Fruit fly (Drosophila melanogaster) whole organism, prepupa: Measurements from ENCODE around the gene CG13082.

Experiments
- Blimp-1 ChIP-seq: fragments of 200-800 bp; sonication (Bioruptor generic); optimal IDR thresholded peaks from 3 replicates; lab custom pipeline; 2017; ENCODE audit warnings: missing biosample characterization, missing genetic modification characterization, mild to moderate bottlenecking, moderate library complexity, missing genetic modification reagents
- CG10631 ChIP-seq: fragments of 200-800 bp; sonication (Bioruptor generic); optimal IDR thresholded peaks from 2 replicates; lab custom pipeline; 2016; ENCODE audit warnings: missing biosample characterization, missing genetic modification characterization
- CG10669 ChIP-seq: fragments of 200-800 bp; sonication (Bioruptor generic); optimal IDR thresholded peaks from 3 replicates; lab custom pipeline; 2018; ENCODE audit warnings: missing biosample characterization, mild to moderate bottlenecking, missing genetic modification characterization, moderate library complexity
- CG11762 ChIP-seq: fragments of 200-800 bp; sonication (Bioruptor generic); optimal IDR thresholded peaks from 3 replicates; lab custom pipeline; 2016; ENCODE audit warnings: missing biosample characterization, missing genetic modification characterization; ENCODE audit not compliant: insufficient read depth
- CG15336 ChIP-seq: fragments of 200-800 bp; sonication (Bioruptor generic); IDR thresholded peaks from 2 replicates; pipeline ENCODE4 v1.3.6; 2022; ENCODE audit warnings: missing biosample characterization, missing genetic modification characterization
- CG1621 ChIP-seq: fragments of 200-800 bp; sonication (Bioruptor generic); optimal IDR thresholded peaks from 3 replicates; lab custom pipeline; 2018; ENCODE audit warnings: missing biosample characterization, mild to moderate bottlenecking, missing genetic modification characterization
- CG16779 ChIP-seq: fragments of 200-800 bp; sonication (Bioruptor generic); optimal IDR thresholded peaks from 3 replicates; lab custom pipeline; 2017; ENCODE audit warnings: missing biosample characterization, mild to moderate bottlenecking, missing genetic modification characterization
- CG3032 ChIP-seq: fragments of 200-800 bp; optimal IDR thresholded peaks from 2 replicates; lab custom pipeline; 2019; ENCODE audit warnings: missing biosample characterization, mild to moderate bottlenecking, missing genetic modification characterization, moderate library complexity
- CG31627 ChIP-seq: fragments of 200-800 bp; sonication (Bioruptor generic); optimal IDR thresholded peaks from 3 replicates; lab custom pipeline; 2016; ENCODE audit warnings: missing biosample characterization, missing genetic modification characterization
- CG34406 ChIP-seq: fragments of 200-800 bp; sonication (Bioruptor generic); optimal IDR thresholded peaks from 3 replicates; lab custom pipeline; 2016; ENCODE audit warnings: missing biosample characterization, missing genetic modification characterization
- CG3919 ChIP-seq: fragments of 200-800 bp; sonication (Bioruptor generic); optimal IDR thresholded peaks from 3 replicates; lab custom pipeline; 2016; ENCODE audit warnings: missing biosample characterization, missing genetic modification characterization
- CG6163 ChIP-seq: fragments of 200-800 bp; sonication (Bioruptor generic); IDR thresholded peaks from 3 replicates; pipeline ENCODE4 v1.3.6; 2022; ENCODE audit warnings: missing biosample characterization, missing genetic modification characterization
- CG6276 ChIP-seq: fragments of 200-800 bp; sonication (Bioruptor generic); optimal IDR thresholded peaks from 2 replicates; lab custom pipeline; 2017; ENCODE audit warnings: missing biosample characterization, mild to moderate bottlenecking, missing genetic modification characterization
- CG6792 ChIP-seq: fragments of 200-800 bp; sonication (Bioruptor generic); optimal IDR thresholded peaks from 3 replicates; lab custom pipeline; 2016; ENCODE audit warnings: missing biosample characterization, missing genetic modification characterization
- CG6808 ChIP-seq: fragments of 200-800 bp; sonication (Bioruptor generic); optimal IDR thresholded peaks from 3 replicates; lab custom pipeline; 2017; ENCODE audit warnings: missing biosample characterization, missing genetic modification characterization, mild to moderate bottlenecking, moderate library complexity, missing genetic modification reagents
- CG6854 ChIP-seq: fragments of 200-800 bp; sonication (Bioruptor generic); optimal IDR thresholded peaks from 2 replicates; lab custom pipeline; 2017; ENCODE audit warnings: missing biosample characterization, mild to moderate bottlenecking, missing genetic modification characterization
- CG7368 ChIP-seq: fragments of 200-800 bp; sonication (Bioruptor generic); optimal IDR thresholded peaks from 3 replicates; lab custom pipeline; 2016; ENCODE audit warnings: missing biosample characterization, missing genetic modification characterization
- CG8319 ChIP-seq: fragments of 200-800 bp; sonication (Bioruptor generic); optimal IDR thresholded peaks from 3 replicates; lab custom pipeline; 2016; ENCODE audit warnings: missing biosample characterization, missing genetic modification characterization
- CG8632 ChIP-seq: fragments of 200-800 bp; sonication (Bioruptor generic); optimal IDR thresholded peaks from 3 replicates; lab custom pipeline; 2016; ENCODE audit warnings: missing biosample characterization, missing genetic modification characterization
- CG9139 ChIP-seq: fragments of 200-800 bp; sonication (Bioruptor generic); optimal IDR thresholded peaks from 3 replicates; lab custom pipeline; 2017; ENCODE audit warnings: missing biosample characterization, mild to moderate bottlenecking, missing genetic modification characterization
- Eip75B ChIP-seq: fragments of 200-800 bp; sonication (Bioruptor generic); optimal IDR thresholded peaks from 3 replicates; lab custom pipeline; 2016; ENCODE audit warnings: missing biosample characterization, missing genetic modification characterization
- Eip93F ChIP-seq: fragments of 200-800 bp; sonication (Bioruptor generic); optimal IDR thresholded peaks from 2 replicates; lab custom pipeline; 2016; ENCODE audit warnings: missing biosample characterization, mild to moderate bottlenecking, missing genetic modification characterization
- Ets21C ChIP-seq: fragments of 200-800 bp; sonication (Bioruptor generic); optimal IDR thresholded peaks from 3 replicates; lab custom pipeline; 2016; ENCODE audit warnings: missing biosample characterization, missing genetic modification characterization
- Gug ChIP-seq: fragments of 200-800 bp; sonication (Bioruptor generic); IDR thresholded peaks from 2 replicates; pipeline ENCODE4 v1.3.6; 2022; ENCODE audit warnings: missing biosample characterization, missing genetic modification characterization
- Hr38 ChIP-seq: sonication (Bioruptor generic); optimal IDR thresholded peaks from 2 replicates; lab custom pipeline; 2016; ENCODE audit warnings: missing biosample characterization, missing genetic modification characterization
- Hr39 ChIP-seq: fragments of 200-800 bp; sonication (Bioruptor generic); optimal IDR thresholded peaks from 2 replicates; lab custom pipeline; 2016; ENCODE audit warnings: missing biosample characterization, missing genetic modification characterization
- Lpt ChIP-seq: fragments of 200-800 bp; sonication (Bioruptor generic); optimal IDR thresholded peaks from 3 replicates; lab custom pipeline; 2016; ENCODE audit warnings: missing biosample characterization, missing genetic modification characterization
- Met ChIP-seq: fragments of 200-800 bp; sonication (Bioruptor generic); optimal IDR thresholded peaks from 3 replicates; lab custom pipeline; 2016; ENCODE audit warnings: missing biosample characterization, missing genetic modification characterization
- OdsH ChIP-seq: fragments of 200-800 bp; sonication (Bioruptor generic); optimal IDR thresholded peaks from 3 replicates; lab custom pipeline; 2016; ENCODE audit warnings: missing biosample characterization, missing genetic modification characterization
- Smox ChIP-seq: fragments of 200-800 bp; sonication (Bioruptor generic); optimal IDR thresholded peaks from 3 replicates; lab custom pipeline; 2016; ENCODE audit warnings: missing biosample characterization, missing genetic modification characterization
- Sox14 ChIP-seq: fragments of 200-800 bp; sonication (Bioruptor generic); optimal IDR thresholded peaks from 3 replicates; lab custom pipeline; 2016; ENCODE audit warnings: missing biosample characterization, missing genetic modification characterization
- Sox15 ChIP-seq: fragments of 200-800 bp; sonication (Bioruptor generic); optimal IDR thresholded peaks from 3 replicates; lab custom pipeline; 2016; ENCODE audit warnings: missing biosample characterization, missing genetic modification characterization
- achi ChIP-seq: fragments of 200-800 bp; sonication (Bioruptor generic); optimal IDR thresholded peaks from 3 replicates; lab custom pipeline; 2016; ENCODE audit warnings: missing biosample characterization, missing genetic modification characterization
- acj6 ChIP-seq: fragments of 200-800 bp; sonication (Bioruptor generic); optimal IDR thresholded peaks from 3 replicates; lab custom pipeline; 2016; ENCODE audit warnings: missing biosample characterization, missing genetic modification characterization
- cyc ChIP-seq: fragments of 200-800 bp; sonication (Bioruptor generic); optimal IDR thresholded peaks from 3 replicates; lab custom pipeline; 2016; ENCODE audit warnings: missing biosample characterization, missing genetic modification characterization
- dac ChIP-seq: fragments of 200-800 bp; sonication (Bioruptor generic); optimal IDR thresholded peaks from 2 replicates; lab custom pipeline; 2017; ENCODE audit warnings: missing biosample characterization, mild to moderate bottlenecking, missing genetic modification characterization
- eg ChIP-seq: fragments of 200-800 bp; sonication (Bioruptor generic); IDR thresholded peaks from 3 replicates; pipeline ENCODE4 v1.3.6; 2022; ENCODE audit warnings: missing biosample characterization, missing genetic modification characterization
- esn ChIP-seq: fragments of 200-800 bp; sonication (Bioruptor generic); optimal IDR thresholded peaks from 2 replicates; lab custom pipeline; 2016; ENCODE audit warnings: missing biosample characterization, mild to moderate bottlenecking, missing genetic modification characterization, moderate library complexity
- fd59A ChIP-seq: fragments of 200-800 bp; sonication (Bioruptor generic); optimal IDR thresholded peaks from 2 replicates; lab custom pipeline; 2017; ENCODE audit warnings: missing biosample characterization, mild to moderate bottlenecking, missing genetic modification characterization, missing genetic modification reagents
- fkh ChIP-seq: fragments of 200-800 bp; sonication (Bioruptor generic); optimal IDR thresholded peaks from 3 replicates; lab custom pipeline; 2017; ENCODE audit warnings: missing biosample characterization, mild to moderate bottlenecking, missing genetic modification characterization, moderate library complexity
- net ChIP-seq: fragments of 200-800 bp; sonication (Bioruptor generic); optimal IDR thresholded peaks from 3 replicates; lab custom pipeline; 2016; ENCODE audit warnings: missing biosample characterization, missing genetic modification characterization
- pdm3 ChIP-seq: fragments of 200-800 bp; sonication (Bioruptor generic); optimal IDR thresholded peaks from 3 replicates; lab custom pipeline; 2016; ENCODE audit warnings: missing biosample characterization, missing genetic modification characterization
- salr ChIP-seq, 2 experiments: fragments of 200-800 bp; sonication (Bioruptor generic); optimal IDR thresholded peaks; 3 replicates each; lab custom pipeline; 2016 to 2018; ENCODE audit warnings: missing biosample characterization in 2 of 2, missing genetic modification characterization in 2 of 2, mild to moderate bottlenecking in 1 of 2
- spab ChIP-seq: fragments of 200-800 bp; sonication (Bioruptor generic); optimal IDR thresholded peaks from 2 replicates; lab custom pipeline; 2017; ENCODE audit warnings: missing biosample characterization, mild to moderate bottlenecking, missing genetic modification characterization, missing genetic modification reagents
- ss ChIP-seq, 2 experiments: fragments of 200-800 bp; sonication (Bioruptor generic); optimal IDR thresholded peaks; 2 replicates in 1 of 2; 3 replicates in 1 of 2; lab custom pipeline; 2017 to 2018; ENCODE audit warnings: mild to moderate bottlenecking in 2 of 2, missing biosample characterization in 2 of 2, missing genetic modification characterization in 2 of 2, moderate library complexity in 1 of 2
- topi ChIP-seq: fragments of 200-800 bp; sonication (Bioruptor generic); optimal IDR thresholded peaks from 3 replicates; lab custom pipeline; 2016; ENCODE audit warnings: missing biosample characterization, missing genetic modification characterization
- vri ChIP-seq: fragments of 200-800 bp; sonication (Bioruptor generic); optimal IDR thresholded peaks from 3 replicates; lab custom pipeline; 2016; ENCODE audit warnings: missing biosample characterization, mild to moderate bottlenecking, missing genetic modification characterization

Gene CG13082

DNA sequence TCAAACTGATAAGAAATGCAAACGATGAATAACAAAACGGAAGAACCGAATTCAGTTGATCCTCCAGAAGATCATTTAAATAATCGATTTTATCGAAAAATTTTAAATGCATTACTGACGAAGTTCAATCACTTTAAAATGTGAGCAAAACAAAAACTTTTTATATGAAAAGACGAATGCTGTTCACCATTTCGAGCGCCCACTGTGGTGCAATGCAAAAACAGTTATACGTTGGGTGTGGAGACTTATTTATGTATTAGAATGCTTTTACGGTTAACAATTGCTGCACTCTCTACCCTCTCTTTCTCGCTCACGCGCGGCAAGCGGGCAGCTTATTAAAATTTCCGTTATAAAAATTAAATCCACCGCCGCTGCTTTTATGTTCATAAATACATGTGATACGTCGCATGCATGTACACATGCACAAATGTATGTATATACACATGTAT lies 32.6 kb downstream of the CG13082 start (continued):
- TF ChIP-seq Lpt = no peak
- peak; percentile 51 for TF ChIP-seq esn
- TF ChIP-seq CG3919 (GFP tag; lab: Kevin White, UChicago) = peak; percentile 35
- TF ChIP-seq vri (GFP tag; lab: Kevin White, UChicago) = peak; percentile 4
- peak; percentile 27 for TF ChIP-seq cyc
- TF ChIP-seq CG10631 (GFP tag; lab: Kevin White, UChicago) = peak; percentile 33
- TF ChIP-seq CG11762 (GFP tag; lab: Kevin White, UChicago) = no peak
- TF ChIP-seq OdsH = peak; percentile 54
- TF ChIP-seq Blimp-1 = no peak
- TF ChIP-seq CG9139 (GFP tag; lab: Kevin White, UChicago) = no peak
- TF ChIP-seq CG3032 (tag; lab: Kevin White, UChicago) = peak; percentile 5
- TF ChIP-seq fkh (GFP tag; lab: Kevin White, UChicago) = no peak
- peak; percentile 37 for TF ChIP-seq Gug (GFP tag; lab: Robert Waterston, UW)
- TF ChIP-seq Met = peak; percentile 43
- peak; percentile 28 for TF ChIP-seq CG10669 (GFP tag; lab: Kevin White, UChicago)
- no peak for TF ChIP-seq CG8632 (GFP tag; lab: Kevin White, UChicago)
- no peak for TF ChIP-seq CG8319 (GFP tag; lab: Kevin White, UChicago)
- TF ChIP-seq Eip75B = no peak
- TF ChIP-seq CG6276 = no peak
- no peak for TF ChIP-seq Sox14 (GFP tag; lab: Kevin White, UChicago)
- TF ChIP-seq eg = peak; percentile 59; the same call in 1 of the 3 replicates
- peak; percentile 8 for TF ChIP-seq acj6 (GFP tag; lab: Kevin White, UChicago)
- no peak for TF ChIP-seq spab
- no peak for TF ChIP-seq fd59A (GFP tag; lab: Kevin White, UChicago)
- peak; percentile 31 for TF ChIP-seq CG31627
- TF ChIP-seq CG6808 (GFP tag; lab: Kevin White, UChicago) = no peak
- TF ChIP-seq achi (GFP tag; lab: Kevin White, UChicago) = peak; percentile 37
- TF ChIP-seq CG15336 (GFP tag; lab: Robert Waterston, UW) = peak; percentile 27; the same call in 1 of the 2 replicates
- no peak for TF ChIP-seq CG16779 (tag; lab: Kevin White, UChicago)
- TF ChIP-seq Ets21C (GFP tag; lab: Kevin White, UChicago) = no peak
- TF ChIP-seq topi (GFP tag; lab: Kevin White, UChicago) = peak; percentile 52
- TF ChIP-seq Sox15 = no peak
- peak; percentile 56; the same call in 2 of the 3 replicates for TF ChIP-seq CG6163

DNA sequence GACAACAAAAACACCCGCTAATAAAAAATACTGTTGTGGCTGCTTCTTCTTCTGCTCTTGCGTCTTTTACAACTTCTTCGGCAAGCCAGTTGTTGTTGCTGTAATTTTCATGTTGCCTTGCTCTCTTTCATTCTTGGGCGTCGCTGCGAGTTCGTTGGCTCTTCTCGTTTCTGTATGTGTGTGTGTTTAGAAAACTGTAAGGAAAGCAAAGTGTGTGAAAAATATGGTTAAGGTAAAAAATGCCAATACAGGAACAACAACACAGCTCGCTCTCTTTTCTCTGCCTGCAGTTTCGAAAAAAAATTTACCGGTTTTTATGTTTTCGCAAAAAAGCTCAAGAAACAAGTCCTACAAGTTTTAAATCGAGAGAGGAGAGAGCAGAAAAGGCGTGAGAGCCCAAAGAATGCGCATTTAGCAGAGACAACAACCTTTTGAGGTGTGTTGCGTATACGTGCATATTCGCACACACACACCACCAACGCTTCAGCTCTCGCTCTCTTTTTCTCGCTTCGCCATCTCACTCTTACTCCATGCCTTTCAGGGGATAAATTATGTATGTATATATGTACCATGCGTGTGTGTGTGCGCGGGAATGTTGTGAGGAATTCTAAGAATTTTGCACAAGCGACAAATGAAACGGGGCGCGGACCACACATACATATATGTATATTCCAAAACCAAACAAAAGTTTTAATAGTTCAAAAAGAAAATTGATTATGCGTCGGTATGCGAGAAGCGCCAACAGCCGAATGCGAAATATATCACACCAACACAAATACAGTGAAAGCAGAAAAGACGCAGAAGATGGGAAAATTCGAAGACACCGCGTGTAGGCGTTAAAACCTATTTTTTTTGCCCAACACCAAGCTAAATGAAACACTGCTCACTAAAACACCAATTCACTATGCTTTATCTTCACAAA lies 33.6 kb downstream of the CG13082 start:
- TF ChIP-seq salr (GFP tag; optimal IDR thresholded peaks at IDR 0.05; lab: Kevin White, UChicago) (peak in 1 of 2 experiments; percentile 24), Lpt (peak; percentile 70), CG6792 (GFP tag; lab: Kevin White, UChicago) (no peak), Eip93F (GFP tag; lab: Kevin White, UChicago) (no peak), Smox (GFP tag; lab: Kevin White, UChicago) (no peak), pdm3 (GFP tag; lab: Kevin White, UChicago) (no peak), Hr38 (GFP tag; lab: Kevin White, UChicago) (no peak), CG10669 (GFP tag; lab: Kevin White, UChicago) (no peak), Blimp-1 (no peak), fd59A (GFP tag; lab: Kevin White, UChicago) (no peak), Gug (GFP tag; lab: Robert Waterston, UW) (no peak), CG6808 (GFP tag; lab: Kevin White, UChicago) (no peak), net (GFP tag; lab: Kevin White, UChicago) (no peak), Hr39 (GFP tag; lab: Kevin White, UChicago) (no peak), spab (no peak), topi (GFP tag; lab: Kevin White, UChicago) (no peak), Sox15 (no peak), CG6854 (GFP tag; lab: Kevin White, UChicago) (no peak), cyc (no peak), esn (peak; percentile 2), dac (GFP tag; lab: Kevin White, UChicago) (no peak), eg (no peak), CG11762 (GFP tag; lab: Kevin White, UChicago) (no peak), Eip75B (no peak), CG7368 (GFP tag; lab: Kevin White, UChicago) (no peak), ss (GFP tag; optimal IDR thresholded peaks at IDR 0.05; lab: Kevin White, UChicago) (peak in 1 of 2 experiments; percentile 39), CG1621 (tag; lab: Kevin White, UChicago) (no peak), CG34406 (GFP tag; lab: Kevin White, UChicago) (no peak)
